Worm (Caenorhabditis elegans) whole organism, early embryonic: ENCODE results near the gene F55F10.1.

Experiments used
- B0310.2 ChIP-seq: sonication (generic microtip); optimal IDR thresholded peaks from 2 replicates; lab custom pipeline; 2016; ENCODE audit warnings: mild to moderate bottlenecking, missing genetic modification characterization, missing compliant biosample characterization
- F13C5.2 ChIP-seq: sonication (generic microtip); optimal IDR thresholded peaks from 2 replicates; lab custom pipeline; 2017; ENCODE audit warnings: mild to moderate bottlenecking, missing genetic modification characterization, inconsistent platforms, missing compliant biosample characterization
- aly-1 ChIP-seq: sonication (generic microtip); optimal IDR thresholded peaks from 2 replicates; lab custom pipeline; 2016; ENCODE audit warnings: missing genetic modification characterization, missing compliant biosample characterization
- ama-1 ChIP-seq: fragments of 150-350 bp; optimal IDR thresholded peaks from 2 replicates; lab custom pipeline; 2014
- ceh-13 ChIP-seq: fragments of 200-800 bp; sonication (Bioruptor generic); optimal IDR thresholded peaks from 2 replicates; lab custom pipeline; 2018; ENCODE audit warnings: mild to moderate bottlenecking, missing genetic modification characterization, missing compliant biosample characterization
- ceh-36 ChIP-seq: sonication (generic microtip); optimal IDR thresholded peaks from 2 replicates; lab custom pipeline; 2016; ENCODE audit warnings: missing genetic modification characterization, inconsistent platforms, missing compliant biosample characterization
- ets-7 ChIP-seq: sonication (generic microtip); optimal IDR thresholded peaks from 2 replicates; lab custom pipeline; 2016; ENCODE audit warnings: missing genotype, missing genetic modification characterization, missing compliant biosample characterization
- flt-1 ChIP-seq: fragments of 200-800 bp; sonication (Bioruptor generic); IDR thresholded peaks from 2 replicates; pipeline ENCODE4 v1.3.6; 2022; ENCODE audit warnings: missing genetic modification characterization, missing compliant biosample characterization
- hmbx-1 ChIP-seq: sonication (generic microtip); optimal IDR thresholded peaks from 2 replicates; lab custom pipeline; 2016; ENCODE audit warnings: mild to moderate bottlenecking, missing genetic modification characterization, missing compliant biosample characterization
- hmg-4 ChIP-seq: fragments of 200-800 bp; sonication (Bioruptor generic); optimal IDR thresholded peaks from 2 replicates; lab custom pipeline; 2018; ENCODE audit warnings: mild to moderate bottlenecking, missing genetic modification characterization, missing compliant biosample characterization
- hnd-1 ChIP-seq: sonication (generic microtip); optimal IDR thresholded peaks from 2 replicates; lab custom pipeline; 2016; ENCODE audit warnings: missing genetic modification characterization, missing compliant biosample characterization
- pes-1 ChIP-seq: fragments of 200-800 bp; sonication (Bioruptor generic); IDR thresholded peaks from 2 replicates; pipeline ENCODE4 v1.3.6; 2022; ENCODE audit warnings: missing genetic modification reagents, missing genetic modification characterization, missing compliant biosample characterization
- scrt-1 ChIP-seq: fragments of 200-800 bp; sonication (Bioruptor generic); IDR thresholded peaks from 2 replicates; pipeline ENCODE4 v1.3.6; 2022; ENCODE audit warnings: missing genetic modification characterization, missing compliant biosample characterization
- sea-1 ChIP-seq: fragments of 200-800 bp; sonication (Bioruptor generic); conservative IDR thresholded peaks from 2 replicates; pipeline ENCODE4 v1.3.6; 2022; ENCODE audit warnings: missing genetic modification characterization, missing compliant biosample characterization
- tbx-11 ChIP-seq: fragments of 200-800 bp; sonication (Bioruptor generic); IDR thresholded peaks from 2 replicates; pipeline ENCODE4 v1.3.6; 2022; ENCODE audit warnings: missing genetic modification characterization, missing compliant biosample characterization
- tbx-37 ChIP-seq: fragments of 200-800 bp; sonication (Bioruptor generic); conservative IDR thresholded peaks from 2 replicates; pipeline ENCODE4 v1.3.6; 2022; ENCODE audit warnings: missing genetic modification reagents, missing genetic modification characterization, missing compliant biosample characterization
- tra-4 ChIP-seq: sonication (generic microtip); optimal IDR thresholded peaks from 2 replicates; lab custom pipeline; 2017; ENCODE audit warnings: missing genetic modification characterization, missing compliant biosample characterization

F55F10.1 gene

DNA sequence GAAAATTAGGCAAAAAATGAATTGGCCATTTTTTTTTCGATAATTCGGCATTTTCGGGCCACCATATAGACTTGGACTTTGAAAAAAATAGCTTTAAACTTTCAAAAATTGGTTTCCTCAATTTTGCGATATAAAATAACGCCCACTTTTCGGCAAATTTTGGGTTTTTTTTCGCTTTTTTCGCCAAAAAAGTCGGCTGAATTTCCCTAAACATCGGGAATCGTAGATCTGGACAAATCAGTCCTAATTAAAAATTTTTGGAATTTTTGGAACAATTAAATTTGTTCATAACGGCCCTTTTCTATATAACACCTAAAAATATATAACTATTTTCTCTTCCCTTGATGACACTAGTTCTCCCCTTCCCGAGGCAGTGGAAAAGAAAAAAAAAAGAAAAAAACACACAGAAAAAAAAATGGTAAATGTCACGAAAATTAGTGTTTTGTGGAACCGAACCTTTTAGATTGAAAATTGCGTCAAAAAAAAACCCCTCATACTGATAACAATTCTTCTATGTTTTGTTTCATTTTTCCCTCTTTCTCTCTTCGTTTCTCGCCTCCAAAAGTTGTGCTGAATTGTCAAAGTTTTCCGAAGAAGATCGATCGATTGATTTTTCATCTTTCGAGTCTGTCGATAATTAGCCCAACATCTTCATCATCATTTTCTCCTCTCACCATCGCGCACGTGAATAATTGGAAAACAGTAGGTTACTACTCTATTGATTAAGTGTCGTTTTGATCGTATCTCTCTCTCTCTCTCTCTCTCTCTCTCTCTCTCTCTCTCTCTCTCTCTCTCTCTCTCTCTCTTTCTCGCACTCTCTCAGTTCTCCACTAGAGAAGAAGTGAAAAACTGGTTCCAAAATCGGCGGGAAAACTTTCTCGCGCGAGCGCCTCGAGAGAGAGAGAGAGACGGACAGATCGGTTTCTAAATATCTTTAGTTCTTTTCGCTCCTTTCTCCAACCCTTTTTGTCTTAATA, 40.0 kb downstream of the F55F10.1 start, which contains the start of gene Y24D9A.6:
TSS of gene Y24D9A.6 (minus strand) at position 51 of the 977 bp plus-strand sequence.
- no peak for TF ChIP-seq aly-1 (tag; lab: Kevin White, UChicago)
- no peak for TF ChIP-seq ama-1 (lab: Kevin White, UChicago)
- TF ChIP-seq B0310.2 (tag; lab: Kevin White, UChicago) = no peak
- no peak for TF ChIP-seq ceh-36

DNA sequence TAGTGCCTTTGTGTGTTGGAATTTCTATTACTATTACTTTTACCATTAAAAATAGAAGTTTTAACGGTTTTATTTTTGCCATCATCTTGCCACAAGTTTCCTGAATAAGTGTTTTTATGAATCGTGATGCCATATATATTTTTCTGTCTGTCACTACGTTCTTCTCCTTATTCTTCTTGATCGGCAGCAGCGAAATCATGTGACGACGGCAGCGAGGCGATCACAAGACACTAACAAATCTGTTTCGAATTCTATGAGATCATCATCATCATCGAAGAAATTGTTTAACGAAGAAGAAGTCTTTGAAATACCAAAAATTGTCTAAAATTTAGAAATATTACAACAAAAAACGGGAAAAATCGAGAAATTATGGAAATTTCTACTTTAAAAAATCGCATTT, 41.8 kb downstream of the F55F10.1 start:
- no peak for TF ChIP-seq F13C5.2 (tag; lab: Kevin White, UChicago)
- TF ChIP-seq hmg-4 (GFP tag; lab: Kevin White, UChicago) = no peak
- TF ChIP-seq tbx-11 (GFP tag; lab: Robert Waterston, UW) = no peak
- TF ChIP-seq B0310.2 (tag; lab: Kevin White, UChicago) = no peak
- no peak for TF ChIP-seq ama-1 (lab: Kevin White, UChicago)
- TF ChIP-seq tra-4 (tag; lab: Kevin White, UChicago) = no peak
- no peak for TF ChIP-seq sea-1 (GFP tag; lab: Robert Waterston, UW)
- no peak for TF ChIP-seq hnd-1 (tag; lab: Kevin White, UChicago)
- TF ChIP-seq pes-1 (GFP tag; lab: Robert Waterston, UW) = no peak
- no peak for TF ChIP-seq tbx-37 (GFP tag; lab: Robert Waterston, UW)
- TF ChIP-seq ceh-36 = no peak
- no peak for TF ChIP-seq hmbx-1 (tag; lab: Kevin White, UChicago)
- no peak for TF ChIP-seq flt-1 (GFP tag; lab: Robert Waterston, UW)
- TF ChIP-seq ets-7 = no peak
- no peak for TF ChIP-seq scrt-1
- no peak for TF ChIP-seq aly-1 (tag; lab: Kevin White, UChicago)
- no peak for TF ChIP-seq ceh-13 (GFP tag; lab: Kevin White, UChicago)

DNA sequence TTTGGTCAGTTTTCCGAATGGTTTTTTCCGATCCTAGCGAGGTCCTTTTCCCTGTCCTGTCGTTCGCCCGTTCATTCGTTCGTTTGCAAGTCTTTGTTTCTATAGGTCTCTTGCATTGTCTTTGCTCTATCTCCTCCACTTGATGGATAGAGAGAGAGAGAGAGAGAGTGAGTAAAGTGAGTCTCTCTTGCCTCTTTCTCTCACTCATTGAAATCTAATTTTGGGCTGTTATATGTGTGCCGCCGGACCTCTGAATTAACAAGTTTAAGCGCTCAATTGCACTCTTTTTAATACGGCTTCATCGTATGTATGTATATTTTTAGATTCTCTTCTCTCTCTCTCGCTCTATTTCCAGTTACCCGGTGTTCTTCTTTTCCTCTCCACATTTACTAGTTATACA, 43.2 kb downstream of the F55F10.1 start:
- TF ChIP-seq ceh-36 (no peak), hmbx-1 (tag; lab: Kevin White, UChicago) (no peak), tbx-37 (GFP tag; lab: Robert Waterston, UW) (no peak), hmg-4 (GFP tag; lab: Kevin White, UChicago) (peak; percentile 38), B0310.2 (tag; lab: Kevin White, UChicago) (no peak), ets-7 (no peak), aly-1 (tag; lab: Kevin White, UChicago) (no peak)

ce11 chrIV:4405126-4405525, 44.5 kb downstream of the F55F10.1 start, which contains the start of gene Y24D9A.7:
Gene Y24D9A.7, minus strand, starts transcription at chrIV:4405171.
- TF ChIP-seq hmg-4 (GFP tag; lab: Kevin White, UChicago) (no peak), B0310.2 (tag; lab: Kevin White, UChicago) (no peak), tbx-11 (GFP tag; lab: Robert Waterston, UW) (no peak), ceh-13 (GFP tag; lab: Kevin White, UChicago) (no peak), pes-1 (GFP tag; lab: Robert Waterston, UW) (no peak), ceh-36 (no peak), sea-1 (GFP tag; lab: Robert Waterston, UW) (no peak), hnd-1 (tag; lab: Kevin White, UChicago) (no peak), ets-7 (no peak), F13C5.2 (tag; lab: Kevin White, UChicago) (no peak), tbx-37 (GFP tag; lab: Robert Waterston, UW) (no peak)

DNA sequence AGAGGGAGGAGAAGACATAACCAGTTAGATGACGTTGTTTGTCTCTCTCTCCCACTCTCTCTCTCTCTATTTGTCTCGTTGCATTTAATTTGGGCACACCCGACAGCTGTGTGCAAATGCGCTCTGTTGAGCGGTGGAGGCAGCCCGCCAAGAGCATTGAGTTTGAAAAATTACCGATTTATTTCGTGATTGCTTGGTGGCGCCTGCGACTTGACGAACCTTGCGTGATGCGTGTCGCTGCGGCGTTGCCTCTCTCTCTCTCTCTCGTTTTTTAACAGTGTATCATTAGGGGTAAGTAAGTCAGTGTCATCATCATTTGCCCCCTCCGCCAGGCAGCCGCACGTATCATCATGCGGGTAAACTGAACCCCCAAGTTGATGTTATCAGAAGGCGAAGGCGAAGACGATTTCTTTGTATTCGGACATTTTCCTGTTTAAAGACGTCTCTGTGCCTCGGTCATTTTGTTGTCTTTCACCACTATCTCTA, 45.5 kb downstream of the F55F10.1 start:
- TF ChIP-seq hnd-1 (tag; lab: Kevin White, UChicago) (no peak), ceh-13 (GFP tag; lab: Kevin White, UChicago) (no peak), B0310.2 (tag; lab: Kevin White, UChicago) (no peak), sea-1 (GFP tag; lab: Robert Waterston, UW) (no peak), hmg-4 (GFP tag; lab: Kevin White, UChicago) (no peak), tbx-11 (GFP tag; lab: Robert Waterston, UW) (0 out of 2 replicates have a peak, but pooled peaks have one; percentile 33), aly-1 (tag; lab: Kevin White, UChicago) (no peak), F13C5.2 (tag; lab: Kevin White, UChicago) (peak; percentile 71), ama-1 (lab: Kevin White, UChicago) (no peak), ceh-36 (no peak), hmbx-1 (tag; lab: Kevin White, UChicago) (no peak), flt-1 (GFP tag; lab: Robert Waterston, UW) (no peak)

DNA sequence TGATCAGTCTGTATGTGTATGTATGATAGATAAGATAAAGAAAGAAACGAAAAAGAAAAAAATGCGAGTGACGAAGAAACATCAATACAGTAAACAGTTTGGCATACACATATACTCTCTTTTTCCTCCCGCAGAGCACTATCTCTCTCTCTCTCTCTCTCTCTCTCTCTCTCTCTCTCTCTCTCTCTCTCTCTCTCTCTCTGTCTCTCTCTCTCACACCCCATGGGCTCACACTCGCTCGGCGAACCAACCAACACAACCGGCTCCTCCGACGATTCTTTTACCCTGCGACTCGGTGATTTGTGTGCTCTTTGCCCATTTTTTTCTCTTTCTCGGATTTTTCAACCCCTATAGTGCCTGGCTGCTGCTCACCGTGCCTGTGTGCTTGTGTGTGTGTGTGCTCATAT, 46.4 kb downstream of the F55F10.1 start:
- TF ChIP-seq hnd-1 (tag; lab: Kevin White, UChicago) = no peak
- no peak for TF ChIP-seq F13C5.2 (tag; lab: Kevin White, UChicago)
- no peak for TF ChIP-seq flt-1 (GFP tag; lab: Robert Waterston, UW)
- TF ChIP-seq sea-1 (GFP tag; lab: Robert Waterston, UW) = 0 out of 2 replicates have a peak, but pooled peaks have one; percentile 43
- no peak for TF ChIP-seq B0310.2 (tag; lab: Kevin White, UChicago)

- TF ChIP-seq aly-1 (tag; lab: Kevin White, UChicago) (no peak), ets-7 (no peak), ceh-13 (GFP tag; lab: Kevin White, UChicago) (no peak), tbx-11 (GFP tag; lab: Robert Waterston, UW) (no peak), flt-1 (GFP tag; lab: Robert Waterston, UW) (no peak), hmbx-1 (tag; lab: Kevin White, UChicago) (no peak), scrt-1 (no peak), tra-4 (tag; lab: Kevin White, UChicago) (no peak), hmg-4 (GFP tag; lab: Kevin White, UChicago) (no peak), ceh-36 (no peak), hnd-1 (tag; lab: Kevin White, UChicago) (no peak), sea-1 (GFP tag; lab: Robert Waterston, UW) (no peak), pes-1 (GFP tag; lab: Robert Waterston, UW) (no peak), tbx-37 (GFP tag; lab: Robert Waterston, UW) (no peak), B0310.2 (tag; lab: Kevin White, UChicago) (no peak)
These were observed 48.1 kb downstream of the F55F10.1 start for ce11 chrIV:4408714-4409113.
